Fruit fly (Drosophila melanogaster) whole organism, embryonic: Measurements from ENCODE around the gene Pex16.

Source experiments
- Abd-B ChIP-seq: fragments of 200-800 bp; sonication (Bioruptor generic); optimal IDR thresholded peaks from 2 replicates; lab custom pipeline; 2018; ENCODE audit warnings: missing biosample characterization, mild to moderate bottlenecking, missing genetic modification characterization, moderate library complexity
- Atf6 ChIP-seq: fragments of 200-800 bp; sonication (Bioruptor generic); IDR thresholded peaks from 2 replicates; pipeline ENCODE4 v1.3.6; 2022; ENCODE audit warnings: missing biosample characterization, missing genetic modification characterization
- Awh ChIP-seq: fragments of 200-800 bp; sonication (Bioruptor generic); IDR thresholded peaks from 2 replicates; pipeline ENCODE4, ENCODE4 v1.3.6; 2022; ENCODE audit warnings: missing biosample characterization, missing genetic modification characterization
- Blimp-1 ChIP-seq: fragments of 200-800 bp; sonication (Bioruptor generic); optimal IDR thresholded peaks from 3 replicates; lab custom pipeline; 2018; ENCODE audit warnings: missing biosample characterization, missing genetic modification characterization, mild to moderate bottlenecking, moderate library complexity, missing genetic modification reagents
- CG10209 ChIP-seq: fragments of 200-800 bp; sonication (Bioruptor generic); optimal IDR thresholded peaks from 3 replicates; lab custom pipeline; 2017; ENCODE audit warnings: missing biosample characterization, mild to moderate bottlenecking, missing genetic modification characterization, missing genetic modification reagents
- CG10462 ChIP-seq: fragments of 200-800 bp; sonication (Bioruptor generic); optimal IDR thresholded peaks from 2 replicates; lab custom pipeline; 2016; ENCODE audit warnings: missing biosample characterization, missing genetic modification characterization
- CG10565 ChIP-seq: fragments of 200-800 bp; sonication (Bioruptor generic); optimal IDR thresholded peaks from 3 replicates; lab custom pipeline; 2016; ENCODE audit warnings: missing biosample characterization, mild to moderate bottlenecking, missing genetic modification characterization
- CG10979 ChIP-seq: fragments of 200-800 bp; sonication (Bioruptor generic); optimal IDR thresholded peaks from 2 replicates; lab custom pipeline; 2018; ENCODE audit warnings: missing biosample characterization, mild to moderate bottlenecking, missing genetic modification characterization, moderate library complexity
- CG11093 ChIP-seq: fragments of 200-800 bp; sonication (Bioruptor generic); IDR thresholded peaks from 3 replicates; pipeline ENCODE4 v1.3.6; 2022; ENCODE audit warnings: missing biosample characterization, missing genetic modification characterization
- CG11695 ChIP-seq: fragments of 200-800 bp; sonication (Bioruptor generic); IDR thresholded peaks from 3 replicates; pipeline ENCODE4 v1.3.6; 2022; ENCODE audit warnings: missing biosample characterization, missing genetic modification characterization
- CG11723 ChIP-seq: fragments of 200-800 bp; sonication (Bioruptor generic); optimal IDR thresholded peaks from 2 replicates; lab custom pipeline; 2017; ENCODE audit warnings: missing biosample characterization, mild to moderate bottlenecking, missing genetic modification characterization
- CG12104 ChIP-seq: fragments of 200-800 bp; sonication (Bioruptor generic); optimal IDR thresholded peaks from 3 replicates; lab custom pipeline; 2016; ENCODE audit warnings: missing biosample characterization, missing genetic modification characterization
- CG12299 ChIP-seq: fragments of 200-800 bp; sonication (Bioruptor generic); optimal IDR thresholded peaks from 2 replicates; lab custom pipeline; 2018; ENCODE audit warnings: missing biosample characterization, mild to moderate bottlenecking, missing genetic modification characterization
- CG12659 ChIP-seq: fragments of 200-800 bp; sonication (Bioruptor generic); optimal IDR thresholded peaks from 3 replicates; lab custom pipeline; 2017; ENCODE audit warnings: mild to moderate bottlenecking, missing biosample characterization, missing genetic modification reagents, missing genetic modification characterization
- CG12744 ChIP-seq: fragments of 200-800 bp; sonication (Bioruptor generic); optimal IDR thresholded peaks from 2 replicates; lab custom pipeline; 2016; ENCODE audit warnings: missing biosample characterization, missing genetic modification characterization
- CG13894 ChIP-seq: fragments of 200-800 bp; sonication (Bioruptor generic); optimal IDR thresholded peaks from 3 replicates; lab custom pipeline; 2018; ENCODE audit warnings: missing biosample characterization, mild to moderate bottlenecking, missing genetic modification characterization, moderate library complexity
- CG15011 ChIP-seq: fragments of 200-800 bp; sonication (Bioruptor generic); optimal IDR thresholded peaks from 3 replicates; lab custom pipeline; 2018; ENCODE audit warnings: missing biosample characterization, mild to moderate bottlenecking, missing genetic modification characterization
- CG15601 ChIP-seq: fragments of 200-800 bp; sonication (Bioruptor generic); optimal IDR thresholded peaks from 3 replicates; lab custom pipeline; 2019; ENCODE audit warnings: missing biosample characterization, mild to moderate bottlenecking, missing genetic modification characterization, moderate library complexity
- CG16815 ChIP-seq: fragments of 200-800 bp; sonication (Bioruptor generic); optimal IDR thresholded peaks from 3 replicates; lab custom pipeline; 2017; ENCODE audit warnings: missing biosample characterization, mild to moderate bottlenecking, missing genetic modification characterization
- CG17802 ChIP-seq: fragments of 200-800 bp; sonication (Bioruptor generic); optimal IDR thresholded peaks from 2 replicates; lab custom pipeline; 2018; ENCODE audit warnings: missing biosample characterization, mild to moderate bottlenecking, missing genetic modification characterization, moderate library complexity
- CG2202 ChIP-seq: fragments of 200-800 bp; sonication (Bioruptor generic); optimal IDR thresholded peaks from 2 replicates; lab custom pipeline; 2018; ENCODE audit warnings: missing biosample characterization, mild to moderate bottlenecking, missing genetic modification characterization
- CG31388 ChIP-seq: fragments of 200-800 bp; sonication (Bioruptor generic); optimal IDR thresholded peaks from 2 replicates; lab custom pipeline; 2016; ENCODE audit warnings: missing biosample characterization, missing genetic modification characterization
- CG34224 ChIP-seq: fragments of 200-800 bp; sonication (Bioruptor generic); IDR thresholded peaks from 3 replicates; pipeline ENCODE4 v1.3.6; 2022; ENCODE audit warnings: missing biosample characterization, missing genetic modification characterization; ENCODE audit not compliant: partially characterized antibody
- CG34376 ChIP-seq: fragments of 200-800 bp; sonication (Bioruptor generic); optimal IDR thresholded peaks from 2 replicates; lab custom pipeline; 2018; ENCODE audit warnings: missing biosample characterization, mild to moderate bottlenecking, missing genetic modification characterization
- CG5180 ChIP-seq: fragments of 200-800 bp; sonication (Bioruptor generic); optimal IDR thresholded peaks from 3 replicates; lab custom pipeline; 2017; ENCODE audit warnings: missing biosample characterization, missing genetic modification characterization, mild to moderate bottlenecking, moderate library complexity, missing genetic modification reagents
- CG6791 ChIP-seq: fragments of 200-800 bp; sonication (Bioruptor generic); IDR thresholded peaks from 3 replicates; pipeline ENCODE4 v1.3.6; 2022; ENCODE audit warnings: missing biosample characterization, missing genetic modification characterization; ENCODE audit not compliant: partially characterized antibody
- CTCF ChIP-seq: fragments of 200-800 bp; sonication (Bioruptor generic); optimal IDR thresholded peaks from 2 replicates; lab custom pipeline; 2017; ENCODE audit warnings: missing biosample characterization, mild to moderate bottlenecking, missing genetic modification characterization, moderate library complexity
- CkIIα-i1 ChIP-seq: fragments of 200-800 bp; sonication (Bioruptor generic); IDR thresholded peaks from 2 replicates; pipeline ENCODE4 v1.3.6; 2022; ENCODE audit warnings: missing biosample characterization, missing genetic modification characterization
- D ChIP-seq, 2 experiments: fragments of 200-800 bp in 1 of 2; fragments of >200 bp in 1 of 2; sonication (Bioruptor generic) in 1 of 2; optimal IDR thresholded peaks; 2 replicates in 1 of 2; 3 replicates in 1 of 2; lab custom pipeline; 2017; ENCODE audit warnings: mild to moderate bottlenecking in 1 of 2, missing biosample characterization in 1 of 2, missing genetic modification characterization in 1 of 2, missing genetic modification reagents in 1 of 2
- Dfd ChIP-seq, 2 experiments: fragments of >200 bp; optimal IDR thresholded peaks; 2 replicates each; lab custom pipeline; 2017; ENCODE audit warnings: missing biosample characterization in 2 of 2, missing genetic modification characterization in 2 of 2
- Dref ChIP-seq: fragments of 200-800 bp; sonication (Bioruptor generic); IDR thresholded peaks from 2 replicates; pipeline ENCODE4 v1.3.6; 2022; ENCODE audit warnings: missing biosample characterization, missing genetic modification characterization
- H15 ChIP-seq: fragments of 200-800 bp; sonication (Bioruptor generic); IDR thresholded peaks from 3 replicates; pipeline ENCODE4 v1.3.6; 2022; ENCODE audit warnings: missing biosample characterization, missing genetic modification characterization
- Hmx ChIP-seq: fragments of 200-800 bp; sonication (Bioruptor generic); optimal IDR thresholded peaks from 2 replicates; lab custom pipeline; 2016; ENCODE audit warnings: missing biosample characterization, missing genetic modification characterization
- Hr39 ChIP-seq: fragments of >200 bp; optimal IDR thresholded peaks from 2 replicates; lab custom pipeline; 2017
- Hr51 ChIP-seq, 2 experiments: fragments of 200-800 bp; sonication (Bioruptor generic); optimal IDR thresholded peaks; 2 replicates in 1 of 2; 3 replicates in 1 of 2; lab custom pipeline; 2016 to 2018; ENCODE audit warnings: missing biosample characterization in 2 of 2, missing genetic modification characterization in 2 of 2, mild to moderate bottlenecking in 1 of 2, moderate library complexity in 1 of 2
- MBD-R2 ChIP-seq: fragments of 200-800 bp; sonication (Bioruptor generic); IDR thresholded peaks from 2 replicates; pipeline ENCODE4 v1.3.6; 2022; ENCODE audit warnings: missing biosample characterization, missing genetic modification characterization
- Mes4 ChIP-seq: fragments of 200-800 bp; sonication (Bioruptor generic); optimal IDR thresholded peaks from 2 replicates; lab custom pipeline; 2016; ENCODE audit warnings: missing biosample characterization, missing genetic modification characterization
- NfI ChIP-seq: fragments of 200-800 bp; sonication (Bioruptor generic); optimal IDR thresholded peaks from 3 replicates; lab custom pipeline; 2018; ENCODE audit warnings: missing biosample characterization, mild to moderate bottlenecking, missing genetic modification characterization, moderate library complexity
- Six4 ChIP-seq: fragments of 200-800 bp; sonication (Bioruptor generic); optimal IDR thresholded peaks from 2 replicates; lab custom pipeline; 2016; ENCODE audit warnings: missing biosample characterization, missing genetic modification characterization
- br ChIP-seq: fragments of >200 bp; optimal IDR thresholded peaks from 2 replicates; lab custom pipeline; 2017
- cad ChIP-seq: fragments of >200 bp; optimal IDR thresholded peaks from 2 replicates; lab custom pipeline; 2017; ENCODE audit warnings: missing biosample characterization, missing genetic modification characterization
- crp ChIP-seq, 2 experiments: fragments of 200-800 bp; sonication (Bioruptor generic); optimal IDR thresholded peaks; 2 replicates in 1 of 2; 3 replicates in 1 of 2; lab custom pipeline; 2017; ENCODE audit warnings: missing biosample characterization in 2 of 2, missing genetic modification characterization in 2 of 2, mild to moderate bottlenecking in 1 of 2, moderate library complexity in 1 of 2
- dan ChIP-seq: fragments of 200-800 bp; sonication (Bioruptor generic); IDR thresholded peaks from 2 replicates; pipeline ENCODE4 v1.3.6; 2022; ENCODE audit warnings: missing biosample characterization, missing genetic modification characterization
- gsb ChIP-seq: fragments of 200-800 bp; sonication (Bioruptor generic); IDR thresholded peaks from 2 replicates; pipeline ENCODE4 v1.3.6; 2022; ENCODE audit warnings: missing biosample characterization, missing genetic modification characterization
- jing ChIP-seq: fragments of 200-800 bp; sonication (Bioruptor generic); optimal IDR thresholded peaks from 2 replicates; lab custom pipeline; 2018; ENCODE audit warnings: missing biosample characterization, mild to moderate bottlenecking, missing genetic modification characterization
- kay ChIP-seq: fragments of 200-800 bp; sonication (Bioruptor generic); optimal IDR thresholded peaks from 2 replicates; lab custom pipeline; 2016; ENCODE audit warnings: missing biosample characterization, missing genetic modification characterization
- peb ChIP-seq: fragments of 200-800 bp; sonication (Bioruptor generic); IDR thresholded peaks from 2 replicates; pipeline ENCODE4 v1.3.6; 2022; ENCODE audit warnings: missing biosample characterization, missing genetic modification characterization
- ro ChIP-seq: fragments of 200-800 bp; sonication (Bioruptor generic); IDR thresholded peaks from 2 replicates; pipeline ENCODE4 v1.3.6; 2022; ENCODE audit warnings: missing biosample characterization, missing genetic modification characterization
- schlank ChIP-seq: fragments of 200-800 bp; sonication (Bioruptor generic); optimal IDR thresholded peaks from 2 replicates; lab custom pipeline; 2018; ENCODE audit warnings: missing biosample characterization, mild to moderate bottlenecking, missing genetic modification characterization
- sens ChIP-seq: fragments of 200-800 bp; sonication (Bioruptor generic); peaks from one replicate; lab custom pipeline; 2016; ENCODE audit warnings: missing biosample characterization, missing genetic modification characterization
- sima ChIP-seq: fragments of 200-800 bp; sonication (Bioruptor generic); optimal IDR thresholded peaks from 2 replicates; lab custom pipeline; 2016; ENCODE audit warnings: missing biosample characterization, missing genetic modification characterization
- tx ChIP-seq: fragments of 200-800 bp; sonication (Bioruptor generic); optimal IDR thresholded peaks from 2 replicates; lab custom pipeline; 2016; ENCODE audit warnings: missing biosample characterization, missing genetic modification characterization
- yki ChIP-seq: fragments of >200 bp; optimal IDR thresholded peaks from 3 replicates; lab custom pipeline; 2018
- zfh1 ChIP-seq: fragments of 200-800 bp; sonication (Bioruptor generic); IDR thresholded peaks from 3 replicates; pipeline ENCODE4 v1.3.6; 2022; ENCODE audit warnings: missing biosample characterization, missing genetic modification characterization

Gene Pex16

DNA sequence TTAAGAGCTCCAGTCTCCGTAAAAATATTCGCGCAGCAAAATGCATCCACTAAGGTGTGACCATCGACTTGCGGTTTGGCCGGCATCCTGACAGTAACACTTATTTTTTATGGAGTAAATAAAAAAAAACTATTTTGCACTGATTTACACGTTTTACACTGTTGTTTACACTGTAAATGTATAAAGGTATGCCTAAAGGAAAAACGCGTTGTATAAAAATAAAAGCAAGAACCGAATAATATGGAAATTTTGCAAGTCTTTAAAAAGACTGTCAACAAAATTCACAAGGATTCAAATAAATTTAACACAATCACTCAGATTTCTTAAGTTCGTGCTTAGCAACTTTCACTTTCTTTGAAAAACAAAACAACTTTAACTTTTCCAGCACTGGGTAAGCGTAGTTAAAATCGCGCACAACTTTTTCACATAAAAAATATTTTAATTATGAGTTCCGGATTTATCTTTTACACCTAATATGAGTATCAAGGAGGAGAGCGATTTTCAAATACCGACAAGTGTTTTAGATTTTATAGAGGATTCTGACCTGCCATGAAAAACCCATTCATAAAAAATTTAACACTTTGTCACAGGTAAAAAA lies 45.2 kb upstream of the Pex16 start:
- TF ChIP-seq CG13894 (tag; lab: Kevin White, UChicago) (no peak), CG31388 (GFP tag; lab: Kevin White, UChicago) (peak; percentile 59), zfh1 (GFP tag; lab: Robert Waterston, UW) (no peak), CG16815 (GFP tag; lab: Kevin White, UChicago) (no peak), CG12744 (GFP tag; lab: Kevin White, UChicago) (no peak), CkIIα-i1 (GFP tag; lab: Robert Waterston, UW) (no peak), br (lab: Kevin White, UChicago) (no peak), Blimp-1 (peak; percentile 83), Awh (GFP tag; lab: Robert Waterston, UW) (no peak), jing (GFP tag; lab: Kevin White, UChicago) (no peak), CG15011 (GFP tag; lab: Kevin White, UChicago) (peak; percentile 43), CG17802 (no peak), crp (GFP tag; optimal IDR thresholded peaks at IDR 0.05; lab: Kevin White, UChicago) (peak in 1 of 2 experiments; percentile 9), Hr39 (no peak), CG2202 (tag; lab: Kevin White, UChicago) (no peak), sens (peak; percentile 70), peb (GFP tag; lab: Robert Waterston, UW) (no peak), CG12659 (no peak), cad (GFP tag; lab: Kevin White, UChicago) (peak; percentile 36), CG11093 (no peak), CG34224 (GFP tag; lab: Robert Waterston, UW) (no peak), sima (GFP tag; lab: Kevin White, UChicago) (peak; percentile 38), CG11723 (GFP tag; lab: Kevin White, UChicago) (no peak), Dfd (GFP tag; optimal IDR thresholded peaks at IDR 0.05; lab: Kevin White, UChicago) (peak; percentile 86 to 96), D (optimal IDR thresholded peaks at IDR 0.05; lab: Kevin White, UChicago) (no peak), D (GFP tag; optimal IDR thresholded peaks at IDR 0.05; lab: Kevin White, UChicago) (no peak), CG34376 (no peak), H15 (no peak), schlank (tag; lab: Kevin White, UChicago) (no peak), kay (GFP tag; lab: Kevin White, UChicago) (no peak), CG10565 (GFP tag; lab: Kevin White, UChicago) (peak; percentile 9), CG10979 (tag; lab: Kevin White, UChicago) (no peak), yki (lab: Kevin White, UChicago) (no peak), Atf6 (no peak), Six4 (no peak), Mes4 (GFP tag; lab: Kevin White, UChicago) (no peak), CG12104 (GFP tag; lab: Kevin White, UChicago) (peak; percentile 17), CG15601 (no peak), CG11695 (GFP tag; lab: Robert Waterston, UW) (no peak), Hmx (GFP tag; lab: Kevin White, UChicago) (peak; percentile 51), CG10462 (GFP tag; lab: Kevin White, UChicago) (no peak), CG6791 (GFP tag; lab: Robert Waterston, UW) (no peak)

- no peak for TF ChIP-seq Dref (GFP tag; lab: Robert Waterston, UW)
- no peak for TF ChIP-seq ro
- TF ChIP-seq CTCF (GFP tag; lab: Kevin White, UChicago) = no peak
- TF ChIP-seq dan (GFP tag; lab: Robert Waterston, UW) = no peak
- no peak for TF ChIP-seq Hr51 (GFP tag; optimal IDR thresholded peaks at IDR 0.05; lab: Kevin White, UChicago)
- TF ChIP-seq CG12659 = no peak
- no peak for TF ChIP-seq gsb (GFP tag; lab: Robert Waterston, UW)
- TF ChIP-seq tx = no peak
- no peak for TF ChIP-seq NfI (GFP tag; lab: Kevin White, UChicago)
- TF ChIP-seq CG12299 (tag; lab: Kevin White, UChicago) = no peak
- no peak for TF ChIP-seq CG10209 (GFP tag; lab: Kevin White, UChicago)
- no peak for TF ChIP-seq Abd-B
- no peak for TF ChIP-seq MBD-R2 (GFP tag; lab: Robert Waterston, UW)
- TF ChIP-seq CG5180 (GFP tag; lab: Kevin White, UChicago) = no peak
These were observed 39.9 kb upstream of the Pex16 start, which contains the start of gene Mst77F for dm6 chr3L:20817927-20818326. Gene Mst77F, minus strand, starts transcription at chr3L:20818027.
